Worm (Caenorhabditis elegans) whole organism, L2 larva: ENCODE results near the gene C24A8.5.

Source experiments
- C34F6.9 ChIP-seq: fragments of 150-350 bp; optimal IDR thresholded peaks from 2 replicates; lab custom pipeline; 2014; ENCODE audit warnings: missing biosample characterization, missing genetic modification characterization
- R02D3.7 ChIP-seq: fragments of 150-350 bp; optimal IDR thresholded peaks from 2 replicates; lab custom pipeline; 2014; ENCODE audit warnings: missing biosample characterization, missing genetic modification characterization
- Y55F3AM.14 ChIP-seq: fragments of 200-800 bp; sonication (Bioruptor generic); optimal IDR thresholded peaks from 2 replicates; lab custom pipeline; 2018; ENCODE audit warnings: mild to moderate bottlenecking, missing genetic modification characterization, missing compliant biosample characterization
- ZK546.5 ChIP-seq: sonication (generic microtip); optimal IDR thresholded peaks from 2 replicates; lab custom pipeline; 2017; ENCODE audit warnings: missing biosample characterization, missing genetic modification characterization
- alr-1 ChIP-seq: fragments of 150-350 bp; optimal IDR thresholded peaks from 2 replicates; lab custom pipeline; 2014; ENCODE audit warnings: missing biosample characterization, missing genetic modification characterization
- aly-2 ChIP-seq: fragments of 150-350 bp; optimal IDR thresholded peaks from 2 replicates; lab custom pipeline; 2014; ENCODE audit warnings: missing biosample characterization, missing genetic modification characterization
- ceh-16 ChIP-seq: fragments of 150-350 bp; optimal IDR thresholded peaks from 2 replicates; lab custom pipeline; 2014; ENCODE audit warnings: missing biosample characterization, missing genetic modification characterization
- ceh-82 ChIP-seq: fragments of 150-350 bp; optimal IDR thresholded peaks from 2 replicates; lab custom pipeline; 2014; ENCODE audit warnings: missing biosample characterization, missing genetic modification characterization
- crh-2 ChIP-seq: sonication (generic microtip); optimal IDR thresholded peaks from 2 replicates; lab custom pipeline; 2017; ENCODE audit warnings: missing biosample characterization, missing genetic modification characterization
- dmd-4 ChIP-seq: sonication (generic microtip); optimal IDR thresholded peaks from 2 replicates; lab custom pipeline; 2017; ENCODE audit warnings: missing biosample characterization, missing genetic modification characterization
- egl-27 ChIP-seq: sonication (generic microtip); optimal IDR thresholded peaks from 3 replicates; lab custom pipeline; 2017; ENCODE audit warnings: missing biosample characterization, missing genetic modification reagents, missing genetic modification characterization
- elt-1 ChIP-seq: fragments of 150-350 bp; optimal IDR thresholded peaks from 2 replicates; lab custom pipeline; 2014; ENCODE audit warnings: missing biosample characterization, missing genetic modification characterization
- elt-3 ChIP-seq: sonication (generic microtip); optimal IDR thresholded peaks from 2 replicates; lab custom pipeline; 2017; ENCODE audit warnings: missing biosample characterization, missing genetic modification characterization
- fos-1 ChIP-seq: fragments of 150-350 bp; optimal IDR thresholded peaks from 2 replicates; lab custom pipeline; 2014; ENCODE audit warnings: missing biosample characterization, missing genetic modification characterization
- gmeb-1 ChIP-seq: fragments of 150-350 bp; optimal IDR thresholded peaks from 2 replicates; lab custom pipeline; 2014; ENCODE audit warnings: missing biosample characterization, missing genetic modification characterization
- lin-11 ChIP-seq: fragments of 150-350 bp; sonication (generic microtip); optimal IDR thresholded peaks from 2 replicates; lab custom pipeline; 2014; ENCODE audit warnings: missing biosample characterization, missing genetic modification characterization, inconsistent platforms, mixed read lengths
- lin-13 ChIP-seq: fragments of 150-350 bp; optimal IDR thresholded peaks from 2 replicates; lab custom pipeline; 2014; ENCODE audit warnings: missing biosample characterization, missing genetic modification reagents, missing genetic modification characterization
- lin-39 ChIP-seq: fragments of 150-350 bp; optimal IDR thresholded peaks from 2 replicates; lab custom pipeline; 2014; ENCODE audit warnings: missing biosample characterization, missing genetic modification reagents, missing genetic modification characterization
- lsy-2 ChIP-seq, 2 experiments: fragments of 150-350 bp in 1 of 2; sonication (generic microtip) in 1 of 2; optimal IDR thresholded peaks; 2 replicates each; lab custom pipeline; 2014 to 2017; ENCODE audit warnings: missing biosample characterization in 2 of 2, missing genetic modification characterization in 2 of 2
- mab-5 ChIP-seq: fragments of 150-350 bp; optimal IDR thresholded peaks from 2 replicates; lab custom pipeline; 2014; ENCODE audit warnings: missing biosample characterization, missing genetic modification characterization
- mbf-1 ChIP-seq: sonication (generic microtip); optimal IDR thresholded peaks from 2 replicates; lab custom pipeline; 2017; ENCODE audit warnings: missing biosample characterization, missing genetic modification characterization
- mdl-1 ChIP-seq, 2 experiments: fragments of 150-350 bp in 1 of 2; sonication (generic microtip) in 1 of 2; optimal IDR thresholded peaks; 2 replicates each; lab custom pipeline; 2017; ENCODE audit warnings: missing biosample characterization in 2 of 2, missing genetic modification characterization in 2 of 2
- nhr-10 ChIP-seq: sonication (generic microtip); optimal IDR thresholded peaks from 2 replicates; lab custom pipeline; 2017; ENCODE audit warnings: missing biosample characterization, missing genetic modification characterization
- nhr-12 ChIP-seq: fragments of 150-350 bp; optimal IDR thresholded peaks from 2 replicates; lab custom pipeline; 2014; ENCODE audit warnings: missing biosample characterization, missing genetic modification characterization
- nhr-129 ChIP-seq: fragments of 150-350 bp; optimal IDR thresholded peaks from 2 replicates; lab custom pipeline; 2014; ENCODE audit warnings: missing biosample characterization, missing genetic modification characterization
- nhr-21 ChIP-seq: fragments of 150-350 bp; optimal IDR thresholded peaks from 2 replicates; lab custom pipeline; 2014; ENCODE audit warnings: missing biosample characterization, missing genetic modification characterization
- nhr-23 ChIP-seq: fragments of 150-350 bp; optimal IDR thresholded peaks from 2 replicates; lab custom pipeline; 2014; ENCODE audit warnings: missing biosample characterization, missing genetic modification reagents, missing genetic modification characterization
- nhr-25 ChIP-seq: fragments of 150-350 bp; sonication (generic microtip); optimal IDR thresholded peaks from 3 replicates; lab custom pipeline; 2014; ENCODE audit warnings: missing biosample characterization, missing genetic modification characterization
- nhr-6 ChIP-seq: fragments of 150-350 bp; optimal IDR thresholded peaks from 2 replicates; lab custom pipeline; 2014; ENCODE audit warnings: missing biosample characterization, missing genetic modification characterization
- peb-1 ChIP-seq: fragments of 150-350 bp; optimal IDR thresholded peaks from 2 replicates; lab custom pipeline; 2014; ENCODE audit warnings: missing biosample characterization, missing genetic modification characterization
- sma-9 ChIP-seq, 2 experiments: fragments of 150-350 bp in 1 of 2; sonication (generic microtip) in 1 of 2; optimal IDR thresholded peaks; 2 replicates each; lab custom pipeline; 2014 to 2016; ENCODE audit warnings: missing genetic modification characterization in 2 of 2, mild to moderate bottlenecking in 1 of 2, missing biosample characterization in 1 of 2, missing compliant biosample characterization in 1 of 2, missing genetic modification reagents in 1 of 2, moderate library complexity in 1 of 2
- snpc-4 ChIP-seq: fragments of 150-350 bp; optimal IDR thresholded peaks from 2 replicates; lab custom pipeline; 2014; ENCODE audit warnings: missing biosample characterization, missing genetic modification characterization
- unc-39 ChIP-seq: fragments of 150-350 bp; optimal IDR thresholded peaks from 2 replicates; lab custom pipeline; 2014; ENCODE audit warnings: missing biosample characterization, missing genetic modification characterization
- unc-55 ChIP-seq: fragments of 150-350 bp; sonication (generic microtip); optimal IDR thresholded peaks from 3 replicates; lab custom pipeline; 2014; ENCODE audit warnings: missing biosample characterization, missing genetic modification reagents, missing genetic modification characterization
- unc-62 ChIP-seq: fragments of 150-350 bp; optimal IDR thresholded peaks from 2 replicates; lab custom pipeline; 2014; ENCODE audit warnings: missing biosample characterization, missing genetic modification reagents, missing genetic modification characterization
- zag-1 ChIP-seq: fragments of 150-350 bp; optimal IDR thresholded peaks from 2 replicates; lab custom pipeline; 2014; ENCODE audit warnings: missing biosample characterization, missing genetic modification characterization
- ztf-1 ChIP-seq: fragments of 200-800 bp; sonication (Bioruptor generic); conservative IDR thresholded peaks from 2 replicates; pipeline ENCODE4 v1.3.6; 2022; ENCODE audit warnings: missing genetic modification characterization, missing compliant biosample characterization
- ztf-11 ChIP-seq: sonication (generic microtip); optimal IDR thresholded peaks from 2 replicates; lab custom pipeline; 2017; ENCODE audit warnings: missing biosample characterization, missing genetic modification characterization

Gene C24A8.5

DNA sequence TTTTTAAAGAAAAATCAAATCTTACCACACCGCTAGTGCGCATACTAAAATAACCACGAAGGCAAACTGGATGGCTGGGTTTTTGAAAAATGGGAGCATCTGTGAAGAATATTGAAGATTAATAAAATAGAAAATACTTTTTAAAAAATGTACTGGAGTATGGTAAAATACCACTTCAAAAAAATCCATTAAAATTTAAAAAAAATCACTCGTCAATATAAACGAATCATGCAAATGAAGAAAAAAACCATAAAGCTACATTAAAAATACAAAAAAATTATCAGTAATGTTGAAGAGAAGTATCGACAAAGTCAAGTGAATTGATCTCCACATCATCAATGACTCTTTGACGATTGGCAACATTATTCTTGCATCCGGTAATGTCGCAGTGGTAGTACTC, 42.0 kb upstream of the C24A8.5 start, which contains the start of gene R160.5:
TSS of gene R160.5 (minus strand) at position 101 of the 400 bp plus-strand sequence.
- no peak for TF ChIP-seq unc-39
- TF ChIP-seq mbf-1 (tag; lab: Kevin White, UChicago) = no peak
- no peak for TF ChIP-seq lin-39
- no peak for TF ChIP-seq dmd-4
- no peak for TF ChIP-seq sma-9 (GFP tag; optimal IDR thresholded peaks at IDR 0.05; lab: Kevin White, UChicago)
- no peak for TF ChIP-seq sma-9 (tag; optimal IDR thresholded peaks at IDR 0.05; lab: Kevin White, UChicago)
- TF ChIP-seq R02D3.7 (tag; lab: Kevin White, UChicago) = no peak
- TF ChIP-seq elt-1 = no peak
- no peak for TF ChIP-seq ZK546.5 (tag; lab: Kevin White, UChicago)
- no peak for TF ChIP-seq snpc-4 (tag; lab: Kevin White, UChicago)
- TF ChIP-seq mab-5 (tag; lab: Kevin White, UChicago) = no peak
- no peak for TF ChIP-seq gmeb-1 (tag; lab: Kevin White, UChicago)
- no peak for TF ChIP-seq ceh-16 (tag; lab: Kevin White, UChicago)
- TF ChIP-seq crh-2 (tag; lab: Kevin White, UChicago) = no peak
- no peak for TF ChIP-seq nhr-6 (tag; lab: Kevin White, UChicago)
- TF ChIP-seq fos-1 (tag; lab: Kevin White, UChicago) = no peak
- no peak for TF ChIP-seq alr-1
- no peak for TF ChIP-seq nhr-12
- TF ChIP-seq C34F6.9 = no peak

DNA sequence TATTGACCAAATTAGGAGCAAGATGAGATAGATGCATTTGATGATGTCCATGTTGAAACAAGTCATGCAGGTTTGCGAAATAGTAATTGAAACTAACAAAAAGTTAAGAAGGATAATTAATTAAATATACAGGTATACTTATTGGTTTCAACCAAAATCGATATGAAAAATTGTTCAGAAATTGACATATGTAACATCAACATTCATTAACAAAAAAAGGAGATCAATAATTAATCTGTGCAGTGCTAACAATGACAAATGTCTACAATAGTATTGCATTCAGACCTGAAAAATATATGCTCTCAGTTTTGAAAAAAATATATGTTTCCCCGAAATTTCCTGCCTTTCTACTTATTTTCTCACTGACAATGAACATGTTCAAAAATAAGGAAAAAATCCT, 40.1 kb upstream of the C24A8.5 start, which contains the start of gene R160.4:
TSS of gene R160.4 (minus strand) at position 101 of the 400 bp plus-strand sequence.
- no peak for TF ChIP-seq fos-1 (tag; lab: Kevin White, UChicago)
- TF ChIP-seq lsy-2 (tag; optimal IDR thresholded peaks at IDR 0.05; lab: Kevin White, UChicago) = no peak
- no peak for TF ChIP-seq nhr-10
- no peak for TF ChIP-seq ztf-11 (tag; lab: Kevin White, UChicago)
- TF ChIP-seq Y55F3AM.14 (GFP tag; lab: Kevin White, UChicago) = no peak
- no peak for TF ChIP-seq ceh-82 (tag; lab: Kevin White, UChicago)
- TF ChIP-seq ztf-1 (GFP tag; lab: Robert Waterston, UW) = no peak
- no peak for TF ChIP-seq gmeb-1 (tag; lab: Kevin White, UChicago)
- TF ChIP-seq crh-2 (tag; lab: Kevin White, UChicago) = no peak
- no peak for TF ChIP-seq peb-1
- no peak for TF ChIP-seq mdl-1 (tag; optimal IDR thresholded peaks at IDR 0.05; lab: Kevin White, UChicago)
- TF ChIP-seq egl-27 (tag; lab: Kevin White, UChicago) = no peak
- no peak for TF ChIP-seq dmd-4
- no peak for TF ChIP-seq C34F6.9
- TF ChIP-seq zag-1 (tag; lab: Kevin White, UChicago) = no peak
- no peak for TF ChIP-seq lin-13 (GFP tag; lab: Kevin White, UChicago)
- no peak for TF ChIP-seq mab-5 (tag; lab: Kevin White, UChicago)
- TF ChIP-seq nhr-25 (tag; lab: Kevin White, UChicago) = no peak
- TF ChIP-seq ZK546.5 (tag; lab: Kevin White, UChicago) = no peak

DNA sequence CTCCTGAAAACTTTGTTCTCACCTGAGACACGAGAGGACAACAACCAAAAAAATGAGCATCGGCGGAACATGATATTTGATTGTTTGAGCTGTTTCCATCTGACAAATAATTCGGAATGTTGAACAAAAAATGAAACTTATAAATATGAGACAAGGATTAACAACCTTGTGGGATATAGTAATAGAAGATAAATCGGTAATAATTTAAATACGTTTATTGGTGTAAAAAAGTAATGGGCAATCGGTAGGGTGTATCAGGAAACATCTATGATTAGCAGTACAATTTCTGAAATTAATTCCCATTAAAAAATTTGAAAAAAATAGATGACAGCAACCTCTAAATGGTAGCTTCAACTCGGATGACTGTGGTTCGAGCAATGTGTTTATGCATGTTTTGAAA, 38.7 kb upstream of the C24A8.5 start, which contains the start of gene R160.10:
TSS of gene R160.10 (minus strand) at position 101 of the 400 bp plus-strand sequence.
- TF ChIP-seq unc-39 = no peak
- no peak for TF ChIP-seq lsy-2 (tag; optimal IDR thresholded peaks at IDR 0.05; lab: Kevin White, UChicago)
- no peak for TF ChIP-seq R02D3.7 (tag; lab: Kevin White, UChicago)
- TF ChIP-seq nhr-21 = no peak
- no peak for TF ChIP-seq aly-2 (tag; lab: Kevin White, UChicago)
- TF ChIP-seq egl-27 (tag; lab: Kevin White, UChicago) = no peak
- no peak for TF ChIP-seq mbf-1 (tag; lab: Kevin White, UChicago)
- TF ChIP-seq unc-62 (GFP tag; lab: Kevin White, UChicago) = no peak
- TF ChIP-seq mab-5 (tag; lab: Kevin White, UChicago) = no peak
- no peak for TF ChIP-seq elt-3 (tag; lab: Kevin White, UChicago)
- no peak for TF ChIP-seq nhr-23
- TF ChIP-seq ztf-11 (tag; lab: Kevin White, UChicago) = no peak
- no peak for TF ChIP-seq gmeb-1 (tag; lab: Kevin White, UChicago)
- TF ChIP-seq C34F6.9 = no peak
- no peak for TF ChIP-seq unc-55 (GFP tag; lab: Kevin White, UChicago)
- TF ChIP-seq elt-1 = no peak
- TF ChIP-seq lin-11 (tag; lab: Kevin White, UChicago) = no peak
- no peak for TF ChIP-seq nhr-12
- TF ChIP-seq nhr-129 (tag; lab: Kevin White, UChicago) = no peak
